Worm (Caenorhabditis elegans) whole organism, L1 larva: ENCODE results near the gene C16C10.2.

Experiments used
- C04F5.9 ChIP-seq: sonication (generic microtip); optimal IDR thresholded peaks from 2 replicates; lab custom pipeline; 2016; ENCODE audit warnings: missing genetic modification characterization, missing compliant biosample characterization
- ceh-82 ChIP-seq, 3 experiments: fragments of 150-350 bp in 1 of 3; sonication (generic microtip) in 2 of 3; optimal IDR thresholded peaks; 2 replicates each; lab custom pipeline; 2014 to 2017; ENCODE audit warnings: missing biosample characterization in 3 of 3, missing genetic modification characterization in 3 of 3
- ceh-88 ChIP-seq: fragments of 200-800 bp; sonication (Bioruptor generic); IDR thresholded peaks from 2 replicates; pipeline ENCODE4 v1.3.6; 2022; ENCODE audit warnings: missing genetic modification characterization, missing compliant biosample characterization
- ces-1 ChIP-seq: fragments of 150-350 bp; optimal IDR thresholded peaks from 2 replicates; lab custom pipeline; 2014; ENCODE audit warnings: missing biosample characterization, missing genetic modification reagents, missing genetic modification characterization
- efl-1 ChIP-seq, 4 experiments: fragments of 150-350 bp; optimal IDR thresholded peaks in 3 of 4; peaks in 1 of 4; 1 replicate in 1 of 4; 2 replicates in 3 of 4; lab custom pipeline; 2014; ENCODE audit warnings: missing biosample characterization in 2 of 4, missing genetic modification characterization in 2 of 4, missing genetic modification reagents in 2 of 4
- egl-27 ChIP-seq, 2 experiments: fragments of 150-350 bp in 1 of 2; sonication (generic microtip); optimal IDR thresholded peaks; 3 replicates each; lab custom pipeline; 2017 to 2018; ENCODE audit warnings: missing biosample characterization in 2 of 2, missing genetic modification characterization in 2 of 2, missing genetic modification reagents in 2 of 2
- fkh-10 ChIP-seq: sonication (generic microtip); optimal IDR thresholded peaks from 2 replicates; lab custom pipeline; 2017; ENCODE audit warnings: missing biosample characterization, missing genetic modification reagents, missing genetic modification characterization
- fos-1 ChIP-seq: fragments of 150-350 bp; optimal IDR thresholded peaks from 2 replicates; lab custom pipeline; 2014; ENCODE audit warnings: missing biosample characterization, missing genetic modification characterization
- isw-1 ChIP-seq: fragments of 200-800 bp; sonication (Bioruptor generic); IDR thresholded peaks from 2 replicates; pipeline ENCODE4 v1.3.6; 2022; ENCODE audit warnings: missing genetic modification characterization, missing compliant biosample characterization
- lin-13 ChIP-seq: fragments of 150-350 bp; optimal IDR thresholded peaks from 2 replicates; lab custom pipeline; 2014; ENCODE audit warnings: missing biosample characterization, missing genetic modification reagents, missing genetic modification characterization
- lin-14 ChIP-seq: fragments of 200-800 bp; sonication (Bioruptor generic); optimal IDR thresholded peaks from 2 replicates; lab custom pipeline; 2018; ENCODE audit warnings: mild to moderate bottlenecking, missing genetic modification characterization, moderate library complexity, missing compliant biosample characterization
- lir-3 ChIP-seq: sonication (generic microtip); optimal IDR thresholded peaks from 2 replicates; lab custom pipeline; 2016; ENCODE audit warnings: mild to moderate bottlenecking, missing genetic modification characterization, moderate library complexity, missing compliant biosample characterization; ENCODE audit not compliant: poor library complexity
- mab-9 ChIP-seq: fragments of 200-800 bp; sonication (Bioruptor generic); IDR thresholded peaks from 2 replicates; pipeline ENCODE4 v1.3.6; 2022; ENCODE audit warnings: missing genetic modification reagents, missing genetic modification characterization, missing compliant biosample characterization
- mef-2 ChIP-seq: fragments of 150-350 bp; optimal IDR thresholded peaks from 2 replicates; lab custom pipeline; 2014; ENCODE audit warnings: missing biosample characterization, missing genetic modification characterization
- nhr-237 ChIP-seq: fragments of 150-350 bp; optimal IDR thresholded peaks from 2 replicates; lab custom pipeline; 2014; ENCODE audit warnings: missing biosample characterization, missing genetic modification characterization
- nhr-71 ChIP-seq: sonication (generic microtip); optimal IDR thresholded peaks from 2 replicates; lab custom pipeline; 2016; ENCODE audit warnings: mild to moderate bottlenecking, missing genetic modification characterization, moderate library complexity, missing compliant biosample characterization
- nhr-77 ChIP-seq: fragments of 150-350 bp; optimal IDR thresholded peaks from 2 replicates; lab custom pipeline; 2014; ENCODE audit warnings: missing biosample characterization, missing genetic modification characterization
- pag-3 ChIP-seq: sonication (generic microtip); optimal IDR thresholded peaks from 2 replicates; lab custom pipeline; 2017; ENCODE audit warnings: missing genetic modification characterization, mild to moderate bottlenecking, missing compliant biosample characterization, antibody characterized with exemption, borderline replicate concordance; ENCODE audit not compliant: insufficient read depth
- pax-3 ChIP-seq: fragments of 200-800 bp; sonication (Bioruptor generic); optimal IDR thresholded peaks from 2 replicates; lab custom pipeline; 2018; ENCODE audit warnings: mild to moderate bottlenecking, missing genetic modification characterization, moderate library complexity, missing compliant biosample characterization
- pqm-1 ChIP-seq: sonication (generic microtip); optimal IDR thresholded peaks from 3 replicates; lab custom pipeline; 2017; ENCODE audit warnings: missing biosample characterization, missing genetic modification characterization
- rnt-1 ChIP-seq: sonication (generic microtip); optimal IDR thresholded peaks from 2 replicates; lab custom pipeline; 2016; ENCODE audit warnings: mild to moderate bottlenecking, missing genetic modification characterization, moderate library complexity, missing compliant biosample characterization
- skn-1 ChIP-seq: fragments of 150-350 bp; optimal IDR thresholded peaks from 2 replicates; lab custom pipeline; 2014; ENCODE audit warnings: missing biosample characterization, missing genetic modification characterization
- sox-4 ChIP-seq: sonication (generic microtip); optimal IDR thresholded peaks from 2 replicates; lab custom pipeline; 2016; ENCODE audit warnings: missing genetic modification characterization, missing compliant biosample characterization
- unc-130 ChIP-seq: fragments of 150-350 bp; optimal IDR thresholded peaks from 2 replicates; lab custom pipeline; 2017; ENCODE audit warnings: missing biosample characterization, missing genetic modification characterization, inconsistent platforms
- unc-98 ChIP-seq: fragments of 200-800 bp; sonication (Bioruptor generic); IDR thresholded peaks from 2 replicates; pipeline ENCODE4 v1.3.6; 2022; ENCODE audit warnings: missing genetic modification characterization, missing compliant biosample characterization
- ztf-11 ChIP-seq, 2 experiments: sonication (generic microtip); optimal IDR thresholded peaks; 2 replicates each; lab custom pipeline; 2016 to 2017; ENCODE audit warnings: missing genetic modification characterization in 2 of 2, missing biosample characterization in 1 of 2, missing compliant biosample characterization in 1 of 2

C16C10.2 gene

DNA sequence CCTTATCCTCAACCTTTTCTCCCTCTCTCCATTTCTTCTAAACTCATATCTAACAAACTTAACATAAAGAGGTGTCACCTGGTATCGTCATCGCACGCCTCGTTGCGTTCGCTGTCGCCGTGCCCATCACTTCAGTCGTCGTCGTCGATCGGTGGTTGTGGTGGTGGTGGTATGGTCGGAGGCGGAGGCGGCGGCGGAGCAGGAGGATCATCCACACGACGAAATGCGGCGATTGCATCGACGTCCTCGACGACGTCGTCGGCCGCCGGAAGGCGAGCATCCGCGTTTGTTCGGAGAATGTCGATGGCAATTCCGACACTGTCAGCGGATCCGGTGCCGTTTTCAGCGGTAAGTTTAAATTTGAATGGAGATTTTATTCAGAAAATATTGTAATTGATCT lies 44.4 kb downstream of the C16C10.2 start:
- TF ChIP-seq unc-98 (GFP tag; lab: Robert Waterston, UW) (no peak), rnt-1 (tag; lab: Kevin White, UChicago) (no peak), nhr-237 (tag; lab: Kevin White, UChicago) (no peak), mab-9 (GFP tag; lab: Robert Waterston, UW) (no peak), lir-3 (tag; lab: Kevin White, UChicago) (no peak), C04F5.9 (no peak), skn-1 (tag; lab: Kevin White, UChicago) (no peak), efl-1 (optimal IDR thresholded peaks at IDR 0.05; lab: Kevin White, UChicago) (no peak), efl-1 (GFP tag; optimal IDR thresholded peaks at IDR 0.05 in 1 of 2; lab: Kevin White, UChicago) (no peak), nhr-77 (no peak), sox-4 (tag; lab: Kevin White, UChicago) (no peak)

DNA sequence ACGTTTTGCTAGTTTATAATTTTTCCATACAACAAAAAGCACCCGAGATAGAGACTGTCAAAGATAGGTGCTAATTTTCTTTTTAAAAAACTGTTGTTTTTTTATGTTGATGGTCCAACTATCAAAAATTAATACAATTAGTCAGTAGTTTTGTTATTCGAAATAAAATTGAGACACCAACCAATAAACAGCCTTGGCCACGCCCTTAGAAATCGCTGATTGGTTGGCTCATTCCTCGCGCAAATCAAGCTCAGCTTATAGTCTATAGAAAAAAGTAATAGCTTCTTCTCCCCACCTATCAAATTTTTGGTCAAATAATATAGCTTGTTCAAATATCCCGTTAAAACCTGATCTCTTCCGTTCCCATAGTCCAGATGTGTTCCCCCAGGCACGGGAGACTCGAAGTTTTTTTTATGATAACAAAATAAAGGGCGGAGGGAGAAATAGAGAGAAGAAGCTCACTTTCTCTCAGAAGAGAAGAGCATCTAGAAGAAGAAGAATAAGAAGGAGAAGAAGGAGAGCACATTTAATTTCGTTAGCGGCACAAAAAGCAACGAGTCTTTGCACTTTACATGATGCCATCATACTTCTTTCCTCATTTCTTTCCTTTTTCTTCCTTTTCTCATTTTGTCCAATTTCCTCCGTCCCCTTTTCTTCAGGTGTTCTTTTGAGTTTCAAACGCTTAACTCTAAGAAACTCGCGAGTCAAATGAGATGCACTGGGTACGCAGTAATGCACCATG lies 46.5 kb downstream of the C16C10.2 start:
- TF ChIP-seq isw-1 (GFP tag; lab: Robert Waterston, UW) (no peak), fos-1 (tag; lab: Kevin White, UChicago) (no peak), mab-9 (GFP tag; lab: Robert Waterston, UW) (no peak), ceh-88 (GFP tag; lab: Robert Waterston, UW) (no peak), nhr-71 (tag; lab: Kevin White, UChicago) (no peak), pag-3 (tag; lab: Kevin White, UChicago) (no peak), lin-13 (no peak), ces-1 (peak; percentile 56), mef-2 (no peak), pax-3 (tag; lab: Kevin White, UChicago) (no peak), unc-130 (tag; lab: Kevin White, UChicago) (no peak), ztf-11 (tag; optimal IDR thresholded peaks at IDR 0.05; lab: Kevin White, UChicago) (no peak), pqm-1 (tag; lab: Kevin White, UChicago) (no peak), egl-27 (tag; optimal IDR thresholded peaks at IDR 0.05; lab: Kevin White, UChicago) (no peak), ceh-82 (tag; optimal IDR thresholded peaks at IDR 0.05; lab: Kevin White, UChicago) (no peak), nhr-77 (no peak), lin-14 (GFP tag; lab: Kevin White, UChicago) (peak; percentile 60), fkh-10 (GFP tag; lab: Kevin White, UChicago) (peak; percentile 72)
